Worm (Caenorhabditis elegans) whole organism, L4 larva: ENCODE measurements around the gene fbxa-9.

ENCODE experiments used
- F44E2.7 ChIP-seq: fragments of 200-800 bp; sonication (Bioruptor generic); IDR thresholded peaks from 2 replicates; pipeline ENCODE4 v2.1.2; 2022; ENCODE audit warnings: missing genetic modification characterization, missing compliant biosample characterization
- Y48G9A.11 ChIP-seq: fragments of 200-800 bp; sonication (Bioruptor generic); IDR thresholded peaks from 2 replicates; pipeline ENCODE4 v1.3.6; 2022; ENCODE audit warnings: missing genetic modification reagents, missing genetic modification characterization, missing compliant biosample characterization
- Y5F2A.4 ChIP-seq: fragments of 200-800 bp; sonication (Bioruptor generic); optimal IDR thresholded peaks from 2 replicates; lab custom pipeline; 2018; ENCODE audit warnings: mild to moderate bottlenecking, missing genetic modification characterization, missing compliant biosample characterization
- arid-1 ChIP-seq: fragments of 200-800 bp; sonication (Bioruptor generic); conservative IDR thresholded peaks from 2 replicates; pipeline ENCODE4 v1.3.6; 2022; ENCODE audit warnings: missing genetic modification reagents, missing genetic modification characterization, missing compliant biosample characterization
- nhr-102 ChIP-seq: sonication (generic microtip); optimal IDR thresholded peaks from 2 replicates; lab custom pipeline; 2016; ENCODE audit warnings: mild to moderate bottlenecking, missing genetic modification characterization, moderate library complexity, missing compliant biosample characterization

DNA sequence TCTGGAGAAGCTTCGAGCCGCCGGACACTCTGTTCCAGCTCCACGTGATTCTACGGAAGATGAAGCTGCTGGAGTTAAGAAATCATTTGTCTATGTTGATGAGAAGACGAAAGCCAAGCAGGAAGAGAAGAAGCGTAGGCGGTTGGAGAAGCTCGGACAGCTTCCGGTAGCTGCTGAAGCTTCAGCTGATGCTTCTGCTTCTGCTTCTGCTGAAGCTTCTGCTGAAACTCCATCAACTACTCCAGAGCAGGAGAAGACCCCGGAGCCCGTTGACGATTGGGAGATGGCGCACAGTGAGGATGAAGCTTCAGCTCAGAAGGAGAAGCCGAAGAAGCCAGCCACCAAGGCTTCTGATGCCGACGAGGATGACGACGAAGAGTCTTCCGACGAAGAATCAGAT lies 50.0 kb downstream of the fbxa-9 start:
- no peak for TF ChIP-seq Y5F2A.4 (GFP tag; lab: Kevin White, UChicago)
- TF ChIP-seq F44E2.7 (GFP tag; lab: Robert Waterston, UW): no peak
- no peak for TF ChIP-seq nhr-102 (tag; lab: Kevin White, UChicago)
- no peak for TF ChIP-seq arid-1 (GFP tag; lab: Robert Waterston, UW)
- TF ChIP-seq Y48G9A.11: no peak
